Worm (Caenorhabditis elegans) whole organism, young adult: Measurements from ENCODE around the gene pho-11.

ENCODE experiments used
- B0019.2 ChIP-seq: fragments of 200-800 bp; sonication (Bioruptor generic); conservative IDR thresholded peaks from 2 replicates; pipeline ENCODE4 v1.3.6; 2022; ENCODE audit warnings: missing genetic modification reagents, missing genetic modification characterization, missing compliant biosample characterization
- B0261.1 ChIP-seq: sonication (generic microtip); optimal IDR thresholded peaks from 2 replicates; lab custom pipeline; 2016; ENCODE audit warnings: mild to moderate bottlenecking, missing genetic modification characterization, moderate library complexity, missing compliant biosample characterization
- C06A6.2 ChIP-seq: fragments of 200-800 bp; sonication (Bioruptor generic); conservative IDR thresholded peaks from 2 replicates; pipeline ENCODE4 v1.3.6; 2022; ENCODE audit warnings: missing genetic modification characterization, missing compliant biosample characterization
- D2030.7 ChIP-seq: fragments of 200-800 bp; sonication (Bioruptor generic); IDR thresholded peaks from 2 replicates; pipeline ENCODE4 v1.3.6; 2022; ENCODE audit warnings: missing genetic modification reagents, missing genetic modification characterization, missing compliant biosample characterization
- F10E7.11 ChIP-seq: sonication (generic microtip); optimal IDR thresholded peaks from 2 replicates; lab custom pipeline; 2017; ENCODE audit warnings: mild to moderate bottlenecking, missing genetic modification characterization, moderate library complexity, missing compliant biosample characterization
- F22D6.2 ChIP-seq: sonication (generic microtip); optimal IDR thresholded peaks from 2 replicates; lab custom pipeline; 2016; ENCODE audit warnings: mild to moderate bottlenecking, missing genetic modification characterization, missing compliant biosample characterization
- F39B2.1 ChIP-seq: fragments of 200-800 bp; sonication (Bioruptor generic); IDR thresholded peaks from 2 replicates; pipeline ENCODE4 v1.3.6; 2022; ENCODE audit warnings: missing genetic modification reagents, missing genetic modification characterization, missing compliant biosample characterization
- F55B11.4 ChIP-seq: sonication (generic microtip); optimal IDR thresholded peaks from 2 replicates; lab custom pipeline; 2016; ENCODE audit warnings: missing compliant biosample characterization, missing genetic modification characterization, borderline replicate concordance; ENCODE audit not compliant: insufficient read depth
- F57A8.1 ChIP-seq: fragments of 200-800 bp; sonication (Bioruptor generic); optimal IDR thresholded peaks from 2 replicates; lab custom pipeline; 2018; ENCODE audit warnings: mild to moderate bottlenecking, missing genetic modification characterization, moderate library complexity, missing compliant biosample characterization
- Y67H2A.10 ChIP-seq: fragments of 200-800 bp; sonication (Bioruptor generic); conservative IDR thresholded peaks from 2 replicates; pipeline ENCODE4 v1.3.6; 2022; ENCODE audit warnings: missing genetic modification reagents, missing genetic modification characterization, missing compliant biosample characterization
- Y79H2A.3 ChIP-seq: fragments of 200-800 bp; sonication (Bioruptor generic); conservative IDR thresholded peaks from 2 replicates; pipeline ENCODE4 v1.3.6; 2022; ENCODE audit warnings: missing genetic modification reagents, missing genetic modification characterization, missing compliant biosample characterization
- ZK185.1 ChIP-seq: sonication (generic microtip); optimal IDR thresholded peaks from 2 replicates; lab custom pipeline; 2016; ENCODE audit warnings: mild to moderate bottlenecking, missing genetic modification characterization, missing compliant biosample characterization; ENCODE audit not compliant: poor library complexity, severe bottlenecking
- athp-1 ChIP-seq: sonication (generic microtip); optimal IDR thresholded peaks from 2 replicates; lab custom pipeline; 2017; ENCODE audit warnings: mild to moderate bottlenecking, missing genetic modification characterization, missing compliant biosample characterization
- die-1 ChIP-seq: sonication (generic microtip); optimal IDR thresholded peaks from 2 replicates; lab custom pipeline; 2016; ENCODE audit warnings: missing genotype, mild to moderate bottlenecking, missing genetic modification characterization, missing compliant biosample characterization
- dox-1 ChIP-seq: fragments of 200-800 bp; sonication (Bioruptor generic); IDR thresholded peaks from 2 replicates; pipeline ENCODE4 v1.3.6; 2022; ENCODE audit warnings: missing genetic modification reagents, missing genetic modification characterization, missing compliant biosample characterization
- dpl-1 ChIP-seq: fragments of 150-350 bp; optimal IDR thresholded peaks from 2 replicates; lab custom pipeline; 2014; ENCODE audit warnings: missing biosample characterization, missing genetic modification reagents, missing genetic modification characterization
- efl-1 ChIP-seq: fragments of 150-350 bp; optimal IDR thresholded peaks from 2 replicates; lab custom pipeline; 2014; ENCODE audit warnings: missing biosample characterization, missing genetic modification reagents, missing genetic modification characterization
- gei-17 ChIP-seq: fragments of 200-800 bp; sonication (Bioruptor generic); optimal IDR thresholded peaks from 2 replicates; lab custom pipeline; 2018; ENCODE audit warnings: mild to moderate bottlenecking, missing genetic modification characterization, missing compliant biosample characterization
- hlh-12 ChIP-seq: sonication (generic microtip); optimal IDR thresholded peaks from 2 replicates; lab custom pipeline; 2016; ENCODE audit warnings: missing genetic modification characterization, missing compliant biosample characterization
- let-526 ChIP-seq: fragments of 200-800 bp; sonication (Bioruptor generic); IDR thresholded peaks from 2 replicates; pipeline ENCODE4 v1.3.6; 2022; ENCODE audit warnings: missing genetic modification reagents, missing genetic modification characterization, missing compliant biosample characterization
- let-607 ChIP-seq, 2 experiments: fragments of 200-800 bp in 1 of 2; sonication (Bioruptor generic) in 1 of 2; sonication (generic microtip) in 1 of 2; optimal IDR thresholded peaks; 2 replicates each; lab custom pipeline; 2016 to 2018; ENCODE audit warnings: mild to moderate bottlenecking in 2 of 2, missing compliant biosample characterization in 2 of 2, missing genetic modification characterization in 2 of 2, moderate library complexity in 2 of 2, missing genotype in 1 of 2
- lin-40 ChIP-seq: sonication (generic microtip); optimal IDR thresholded peaks from 2 replicates; lab custom pipeline; 2016; ENCODE audit warnings: missing genetic modification characterization, mild to moderate bottlenecking, missing compliant biosample characterization, missing genotype, missing genetic modification reagents
- mel-28 ChIP-seq: sonication (generic microtip); optimal IDR thresholded peaks from 2 replicates; lab custom pipeline; 2016; ENCODE audit warnings: borderline replicate concordance, mild to moderate bottlenecking, missing genetic modification characterization, missing compliant biosample characterization
- nhr-80 ChIP-seq: sonication (generic microtip); optimal IDR thresholded peaks from 2 replicates; lab custom pipeline; 2016; ENCODE audit warnings: missing genetic modification characterization, missing compliant biosample characterization
- nhr-90 ChIP-seq: sonication (generic microtip); optimal IDR thresholded peaks from 2 replicates; lab custom pipeline; 2016; ENCODE audit warnings: missing genotype, mild to moderate bottlenecking, missing genetic modification characterization, missing compliant biosample characterization
- rec-8 ChIP-seq, 2 experiments: sonication (generic microtip); optimal IDR thresholded peaks; 2 replicates each; lab custom pipeline; 2016; ENCODE audit warnings: mild to moderate bottlenecking in 2 of 2, missing genetic modification characterization in 2 of 2, missing genetic modification reagents in 2 of 2, missing genotype in 2 of 2, missing biosample characterization in 1 of 2, missing compliant biosample characterization in 1 of 2, moderate library complexity in 1 of 2
- rpc-1 ChIP-seq, 2 experiments: fragments of 150-350 bp in 1 of 2; sonication (generic microtip) in 1 of 2; optimal IDR thresholded peaks; 2 replicates each; lab custom pipeline; 2014 to 2018; ENCODE audit warnings: missing biosample characterization in 1 of 2, missing genetic modification characterization in 1 of 2, missing genetic modification reagents in 1 of 2, missing genotype in 1 of 2
- snpc-1.1 ChIP-seq: sonication (generic microtip); optimal IDR thresholded peaks from 2 replicates; lab custom pipeline; 2017; ENCODE audit warnings: missing genetic modification characterization, mild to moderate bottlenecking, missing compliant biosample characterization, antibody characterized with exemption, moderate library complexity, missing genotype, missing genetic modification reagents; ENCODE audit not compliant: insufficient read depth
- snpc-1.3 ChIP-seq: sonication (generic microtip); optimal IDR thresholded peaks from 2 replicates; lab custom pipeline; 2017; ENCODE audit warnings: missing genetic modification characterization, mild to moderate bottlenecking, missing compliant biosample characterization, antibody characterized with exemption, moderate library complexity, missing genotype, missing genetic modification reagents; ENCODE audit not compliant: insufficient read depth
- snpc-3.4 ChIP-seq: sonication (generic microtip); optimal IDR thresholded peaks from 2 replicates; lab custom pipeline; 2017; ENCODE audit warnings: missing genetic modification characterization, mild to moderate bottlenecking, missing compliant biosample characterization, antibody characterized with exemption, moderate library complexity, missing genotype, missing genetic modification reagents
- tbp1 ChIP-seq: fragments of 200-800 bp; sonication (Bioruptor generic); optimal IDR thresholded peaks from 2 replicates; lab custom pipeline; 2018; ENCODE audit warnings: mild to moderate bottlenecking, missing genetic modification characterization, missing compliant biosample characterization
- tlf-1 ChIP-seq: fragments of 200-800 bp; sonication (Bioruptor generic); optimal IDR thresholded peaks from 2 replicates; lab custom pipeline; 2018; ENCODE audit warnings: mild to moderate bottlenecking, missing genetic modification characterization, missing compliant biosample characterization
- unc-130 ChIP-seq: sonication (generic microtip); optimal IDR thresholded peaks from 2 replicates; lab custom pipeline; 2016; ENCODE audit warnings: missing genetic modification reagents, missing genetic modification characterization, missing compliant biosample characterization
- unc-62 ChIP-seq: fragments of 150-350 bp; optimal IDR thresholded peaks from 2 replicates; lab custom pipeline; 2014; ENCODE audit warnings: missing biosample characterization, missing genetic modification reagents, missing genetic modification characterization
- zfh-2 ChIP-seq: fragments of 200-800 bp; sonication (Bioruptor generic); conservative IDR thresholded peaks from 2 replicates; pipeline ENCODE4 v1.3.6; 2022; ENCODE audit warnings: missing genetic modification reagents, missing genetic modification characterization, missing compliant biosample characterization
- zim-3 ChIP-seq: sonication (generic microtip); optimal IDR thresholded peaks from 2 replicates; lab custom pipeline; 2017; ENCODE audit warnings: mild to moderate bottlenecking, missing genetic modification characterization, moderate library complexity, missing compliant biosample characterization
- ztf-18 ChIP-seq: sonication (generic microtip); optimal IDR thresholded peaks from 2 replicates; lab custom pipeline; 2016; ENCODE audit warnings: missing genotype, mild to moderate bottlenecking, missing genetic modification characterization, missing compliant biosample characterization
- ztf-25 ChIP-seq: fragments of 200-800 bp; sonication (Bioruptor generic); IDR thresholded peaks from 2 replicates; pipeline ENCODE4 v1.3.6; 2022; ENCODE audit warnings: missing genetic modification reagents, missing genetic modification characterization, missing compliant biosample characterization

The pho-11 gene

DNA sequence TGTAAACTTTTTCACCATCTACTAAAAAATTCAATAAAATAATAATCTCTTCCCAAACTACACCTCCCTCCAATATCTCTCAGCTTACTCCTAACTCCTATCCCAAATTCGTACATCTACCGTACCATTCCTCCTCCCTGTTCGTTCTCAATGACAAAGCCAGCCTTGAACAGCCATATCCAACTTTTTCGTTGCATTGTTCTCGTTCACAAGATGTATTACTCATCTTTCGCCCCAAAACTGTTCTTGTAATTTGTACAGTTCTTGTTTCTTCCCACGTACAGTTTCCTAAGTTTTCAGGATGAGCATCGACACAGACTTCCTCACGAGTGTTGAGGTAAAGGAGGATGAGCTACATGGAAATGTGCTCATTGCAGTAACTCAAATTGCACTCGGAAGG, 23.2 kb downstream of the pho-11 start, which contains the start of gene egl-43:
TSS of gene egl-43 (plus strand) at position 301 of the 400 bp plus-strand sequence.
- no peak for TF ChIP-seq snpc-1.1 (tag; lab: Kevin White, UChicago)
- TF ChIP-seq F22D6.2 (tag; lab: Kevin White, UChicago) = no peak
- TF ChIP-seq F10E7.11 (tag; lab: Kevin White, UChicago) = no peak
- no peak for TF ChIP-seq let-526 (GFP tag; lab: Robert Waterston, UW)
- no peak for TF ChIP-seq ZK185.1
- TF ChIP-seq B0261.1 = no peak

DNA sequence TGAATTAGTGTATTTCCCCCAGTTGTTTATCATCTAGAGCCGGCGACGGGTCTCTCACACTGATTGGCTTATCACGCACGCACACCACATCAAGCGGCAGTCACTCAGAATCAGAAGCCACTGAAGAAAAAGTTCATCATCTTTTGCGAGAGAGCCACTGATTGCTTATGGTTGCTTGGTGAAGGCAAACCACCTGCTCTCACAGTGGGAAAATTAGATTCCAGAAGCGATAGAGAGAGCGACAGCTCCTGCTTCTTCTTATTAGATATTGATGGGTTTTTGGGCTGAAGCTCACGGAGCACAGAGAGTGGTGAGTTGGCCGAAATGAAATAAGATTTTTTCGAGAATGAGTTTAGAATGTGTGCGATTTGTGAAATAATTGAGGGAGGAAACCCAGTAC, 24.5 kb downstream of the pho-11 start:
- TF ChIP-seq tbp1 (GFP tag; lab: Kevin White, UChicago) (no peak), rpc-1 (optimal IDR thresholded peaks at IDR 0.05; lab: Kevin White, UChicago) (no peak), rpc-1 (tag; optimal IDR thresholded peaks at IDR 0.05; lab: Kevin White, UChicago) (no peak), nhr-90 (tag; lab: Kevin White, UChicago) (no peak), dpl-1 (GFP tag; lab: Kevin White, UChicago) (no peak), F57A8.1 (no peak), snpc-3.4 (tag; lab: Kevin White, UChicago) (no peak)

DNA sequence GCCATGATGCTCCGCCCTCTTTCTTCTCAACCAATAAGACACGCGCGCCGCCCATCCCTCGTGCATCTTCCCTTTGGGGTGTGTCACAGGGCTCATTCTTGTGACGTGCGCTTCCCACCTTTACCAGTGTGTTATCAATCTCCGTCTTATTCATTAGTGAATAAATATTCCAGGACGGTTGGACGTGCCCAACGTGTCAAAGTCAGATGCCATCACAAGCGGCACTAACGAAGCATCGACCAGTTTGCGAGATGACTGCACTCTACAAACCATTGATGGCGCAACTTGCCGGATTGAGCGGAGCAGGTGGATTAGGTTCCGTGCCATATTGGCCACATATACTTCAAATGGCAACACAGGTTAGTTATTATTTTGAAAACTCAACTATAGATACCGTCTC, 28.5 kb downstream of the pho-11 start:
- TF ChIP-seq ztf-25 (GFP tag; lab: Robert Waterston, UW) (no peak), let-607 (tag; optimal IDR thresholded peaks at IDR 0.05; lab: Kevin White, UChicago) (no peak), dpl-1 (GFP tag; lab: Kevin White, UChicago) (no peak), lin-40 (tag; lab: Kevin White, UChicago) (no peak), tlf-1 (GFP tag; lab: Kevin White, UChicago) (no peak), mel-28 (no peak), zfh-2 (GFP tag; lab: Robert Waterston, UW) (0 out of 2 replicates have a peak, but pooled peaks have one; percentile 20)

- 0 out of 2 replicates have a peak, but pooled peaks have one; percentile 2 for TF ChIP-seq dox-1 (GFP tag; lab: Robert Waterston, UW)
- no peak for TF ChIP-seq Y79H2A.3
- peak; percentile 65 for TF ChIP-seq nhr-80
These were observed 32.2 kb downstream of the pho-11 start for ce11 chrII:9963808-9964207.

ce11 chrII:9965325-9965724, 33.7 kb downstream of the pho-11 start:
- TF ChIP-seq efl-1 (no peak), C06A6.2 (GFP tag; lab: Robert Waterston, UW) (no peak), Y67H2A.10 (GFP tag; lab: Robert Waterston, UW) (no peak), Y79H2A.3 (no peak), F55B11.4 (tag; lab: Kevin White, UChicago) (no peak), athp-1 (tag; lab: Kevin White, UChicago) (no peak), hlh-12 (no peak), mel-28 (no peak), gei-17 (no peak), rec-8 (tag; optimal IDR thresholded peaks at IDR 0.05; lab: Kevin White, UChicago) (no peak), ztf-18 (tag; lab: Kevin White, UChicago) (no peak), F39B2.1 (GFP tag; lab: Robert Waterston, UW) (no peak), zim-3 (tag; lab: Kevin White, UChicago) (no peak), dpl-1 (GFP tag; lab: Kevin White, UChicago) (no peak), unc-130 (GFP tag; lab: Kevin White, UChicago) (no peak), snpc-1.3 (tag; lab: Kevin White, UChicago) (no peak), unc-62 (GFP tag; lab: Kevin White, UChicago) (no peak), D2030.7 (GFP tag; lab: Robert Waterston, UW) (no peak), die-1 (tag; lab: Kevin White, UChicago) (no peak), B0019.2 (GFP tag; lab: Robert Waterston, UW) (no peak)
